Worm (Caenorhabditis elegans): Measurements from ENCODE around the gene F20C5.11.

ce11 chrIV:8792808-8793207, 31.0 kb upstream of the F20C5.11 start, which contains the start of gene C33D9.3:
- no peak for TF ChIP-seq Y79H2A.3 (GFP tag; conservative IDR thresholded peaks at IDR 0.05)
- no peak for TF ChIP-seq attf-6 (GFP tag; IDR thresholded peaks at IDR 0.05)
- TF ChIP-seq Y56A3A.18 (GFP tag; IDR thresholded peaks at IDR 0.05): no peak
- TF ChIP-seq ztf-22 (GFP tag; optimal IDR thresholded peaks at IDR 0.05): no peak
- TF ChIP-seq madf-8 (GFP tag; conservative IDR thresholded peaks at IDR 0.05): no peak
- no peak for TF ChIP-seq lsy-27 (tag; optimal IDR thresholded peaks at IDR 0.05; ENCODE audit: borderline replicate concordance, insufficient read depth)
- TF ChIP-seq madf-3 (GFP tag; IDR thresholded peaks at IDR 0.05): no peak
- TF ChIP-seq snpc-4 (GFP tag; optimal IDR thresholded peaks at IDR 0.05): no peak
- no peak for TF ChIP-seq snpc-4 (tag; optimal IDR thresholded peaks at IDR 0.05)
